Fruit fly (Drosophila melanogaster): ENCODE measurements around the gene CG4069.

The CG4069 gene

dm6 chr3L:12572366-12572765 lies 35.3 kb upstream of the CG4069 start, which contains the start of gene sowah (continued):
- TF ChIP-seq Antp (GFP tag; optimal IDR thresholded peaks at IDR 0.05) (peak; percentile 27), vfl (GFP tag; optimal IDR thresholded peaks at IDR 0.05) (peak; percentile 30), CG10431 (GFP tag; optimal IDR thresholded peaks at IDR 0.05) (no peak), Doc2 (GFP tag; IDR thresholded peaks at IDR 0.05) (no peak), pho (GFP tag; optimal IDR thresholded peaks at IDR 0.05) (peak; percentile 51), gem (tag; optimal IDR thresholded peaks at IDR 0.05) (peak; percentile 28), sug (tag; optimal IDR thresholded peaks at IDR 0.05) (peak; percentile 55), Ravus (GFP tag; IDR thresholded peaks at IDR 0.05) (no peak), schlank (tag; optimal IDR thresholded peaks at IDR 0.05) (no peak), sna (GFP tag; IDR thresholded peaks at IDR 0.05; ENCODE audit: partially characterized antibody) (no peak), Fer3 (tag; optimal IDR thresholded peaks at IDR 0.05) (peak; percentile 38), HLH3B (GFP tag; IDR thresholded peaks at IDR 0.05) (peak; percentile 7; the same call in 1 of the 2 replicates), CG1602 (GFP tag; optimal IDR thresholded peaks at IDR 0.05) (peak; percentile 21), CG32772 (GFP tag; IDR thresholded peaks at IDR 0.05) (peak; percentile 47; the same call in 1 of the 2 replicates), disco-r (GFP tag; optimal IDR thresholded peaks at IDR 0.05) (no peak), CG17361 (GFP tag; IDR thresholded peaks at IDR 0.05) (peak; percentile 69), CG2116 (GFP tag; optimal IDR thresholded peaks at IDR 0.05) (peak; percentile 26), Meics (GFP tag; optimal IDR thresholded peaks at IDR 0.05) (peak; percentile 42), hb (GFP tag; IDR thresholded peaks at IDR 0.05; ENCODE audit: partially characterized antibody) (no peak), CG9797 (GFP tag; optimal IDR thresholded peaks at IDR 0.05) (peak; percentile 18), CG12659 (GFP tag; optimal IDR thresholded peaks at IDR 0.05) (peak; percentile 67), CkIIα-i1 (GFP tag; IDR thresholded peaks at IDR 0.05) (no peak), CG10321 (GFP tag; IDR thresholded peaks at IDR 0.05) (no peak), CG4617 (GFP tag; optimal IDR thresholded peaks at IDR 0.05; ENCODE audit: borderline replicate concordance) (peak; percentile 99), Myb (GFP tag; optimal IDR thresholded peaks at IDR 0.05) (peak; percentile 55), Jarid2 (GFP tag; optimal IDR thresholded peaks at IDR 0.05) (peak; percentile 80), CG5245 (GFP tag; optimal IDR thresholded peaks at IDR 0.05) (peak; percentile 10), nerfin-1 (tag; optimal IDR thresholded peaks at IDR 0.05) (peak; percentile 43), CG6791 (GFP tag; IDR thresholded peaks at IDR 0.05; ENCODE audit: partially characterized antibody) (peak; percentile 80), CG8281 (tag; optimal IDR thresholded peaks at IDR 0.05) (no peak), sqz (GFP tag; optimal IDR thresholded peaks at IDR 0.05) (peak; percentile 24), corto (GFP tag; optimal IDR thresholded peaks at IDR 0.05) (no peak), CG14441 (GFP tag; IDR thresholded peaks at IDR 0.05) (no peak), CG13424 (tag; optimal IDR thresholded peaks at IDR 0.05) (peak; percentile 34), lab (GFP tag; optimal IDR thresholded peaks at IDR 0.05) (peak; percentile 37), CG8765 (GFP tag; IDR thresholded peaks at IDR 0.05) (no peak), Sry-δ (GFP tag; optimal IDR thresholded peaks at IDR 0.05) (peak; percentile 52), rib (GFP tag; IDR thresholded peaks at IDR 0.05) (0 out of 2 replicates have a peak, but pooled peaks have one; percentile 36), CG14860 (GFP tag; IDR thresholded peaks at IDR 0.05; ENCODE audit: partially characterized antibody) (no peak), CG4820 (GFP tag; optimal IDR thresholded peaks at IDR 0.05) (peak; percentile 40), CG13624 (GFP tag; optimal IDR thresholded peaks at IDR 0.05) (peak; percentile 52), CG6175 (GFP tag; IDR thresholded peaks at IDR 0.05) (no peak), CG14050 (GFP tag; IDR thresholded peaks at IDR 0.05) (peak; percentile 12; the same call in 1 of the 3 replicates), mirr (GFP tag; optimal IDR thresholded peaks at IDR 0.05) (no peak), CG2120 (GFP tag; optimal IDR thresholded peaks at IDR 0.05) (peak; percentile 57), chif (GFP tag; optimal IDR thresholded peaks at IDR 0.05) (peak; percentile 37 to 79), sob (GFP tag; IDR thresholded peaks at IDR 0.05) (peak; percentile 55), D (optimal IDR thresholded peaks at IDR 0.05) (no peak), D (GFP tag; optimal IDR thresholded peaks at IDR 0.05) (no peak), CG8944 (GFP tag; optimal IDR thresholded peaks at IDR 0.05) (peak; percentile 27), CG10366 (GFP tag; IDR thresholded peaks at IDR 0.05) (peak; percentile 36; the same call in 1 of the 2 replicates)
